Worm (Caenorhabditis elegans): ENCODE measurements around the gene ostf-4.

- TF ChIP-seq W03F9.2 (tag; optimal IDR thresholded peaks at IDR 0.05) = no peak
- TF ChIP-seq him-1 (tag; optimal IDR thresholded peaks at IDR 0.05) = no peak
These were observed 12.9 kb upstream of the ostf-4 start for ce11 chrIII:10331232-10331631.
